Fruit fly (Drosophila melanogaster): ENCODE measurements around the gene SdicA.

The SdicA gene

dm6 chrX:20162586-20162985 is 39.1 kb downstream of the SdicA start (continued):
- TF ChIP-seq Gsc (GFP tag; IDR thresholded peaks at IDR 0.05), result no peak
- TF ChIP-seq NC2α (GFP tag; optimal IDR thresholded peaks at IDR 0.05), result no peak
- TF ChIP-seq CG12071 (GFP tag; optimal IDR thresholded peaks at IDR 0.05), result no peak
- TF ChIP-seq Oaz (GFP tag; IDR thresholded peaks at IDR 0.05), result no peak
- no peak for TF ChIP-seq ro (GFP tag; IDR thresholded peaks at IDR 0.05)
- no peak for TF ChIP-seq CG6175 (GFP tag; IDR thresholded peaks at IDR 0.05)
- TF ChIP-seq insv (GFP tag; optimal IDR thresholded peaks at IDR 0.05), result no peak
- no peak for TF ChIP-seq wdn (GFP tag; IDR thresholded peaks at IDR 0.05)
- no peak for TF ChIP-seq slp2 (GFP tag; optimal IDR thresholded peaks at IDR 0.05)
- no peak for TF ChIP-seq CG4707 (GFP tag; optimal IDR thresholded peaks at IDR 0.05)
- TF ChIP-seq CG1529 (GFP tag; optimal IDR thresholded peaks at IDR 0.05), result no peak
- no peak for TF ChIP-seq CG10209 (GFP tag; optimal IDR thresholded peaks at IDR 0.05)
- TF ChIP-seq yki (optimal IDR thresholded peaks at IDR 0.05), result no peak
- TF ChIP-seq Lim3 (GFP tag; IDR thresholded peaks at IDR 0.05), result no peak
- TF ChIP-seq tup (GFP tag; optimal IDR thresholded peaks at IDR 0.05), result no peak
- TF ChIP-seq twi (tag; optimal IDR thresholded peaks at IDR 0.05), result no peak
- no peak for TF ChIP-seq sd (tag; optimal IDR thresholded peaks at IDR 0.05)
- TF ChIP-seq CG5245 (GFP tag; optimal IDR thresholded peaks at IDR 0.05), result no peak
- no peak for TF ChIP-seq otp (GFP tag; IDR thresholded peaks at IDR 0.05)
- peak; percentile 95 for TF ChIP-seq CG2116 (GFP tag; optimal IDR thresholded peaks at IDR 0.05)
- TF ChIP-seq chinmo (GFP tag; IDR thresholded peaks at IDR 0.05; ENCODE audit: partially characterized antibody), result no peak
- no peak for TF ChIP-seq Fer1 (GFP tag; optimal IDR thresholded peaks at IDR 0.05)
- TF ChIP-seq grau (tag; optimal IDR thresholded peaks at IDR 0.05), result no peak
- TF ChIP-seq vnd (GFP tag; IDR thresholded peaks at IDR 0.05; ENCODE audit: partially characterized antibody), result no peak
- no peak for TF ChIP-seq CG3995 (GFP tag; optimal IDR thresholded peaks at IDR 0.05)
- no peak for TF ChIP-seq fd102C (GFP tag; optimal IDR thresholded peaks at IDR 0.05)
- TF ChIP-seq NC2β (GFP tag; optimal IDR thresholded peaks at IDR 0.05), result no peak
- TF ChIP-seq danr (GFP tag; IDR thresholded peaks at IDR 0.05), result no peak
- TF ChIP-seq crp (GFP tag; optimal IDR thresholded peaks at IDR 0.05), result no peak
- TF ChIP-seq grn (GFP tag; optimal IDR thresholded peaks at IDR 0.05), result no peak
- TF ChIP-seq dpn (GFP tag; optimal IDR thresholded peaks at IDR 0.05), result no peak
- TF ChIP-seq sna (GFP tag; IDR thresholded peaks at IDR 0.05; ENCODE audit: partially characterized antibody), result no peak
- no peak for TF ChIP-seq nom (GFP tag; optimal IDR thresholded peaks at IDR 0.05)
- TF ChIP-seq Nf-YA (GFP tag; IDR thresholded peaks at IDR 0.05), result no peak
- TF ChIP-seq stc (GFP tag; IDR thresholded peaks at IDR 0.05), result no peak
- TF ChIP-seq C15 (GFP tag; IDR thresholded peaks at IDR 0.05), result no peak
- peak; percentile 48 for TF ChIP-seq CG30020 (tag; optimal IDR thresholded peaks at IDR 0.05)
- TF ChIP-seq Oli (tag; optimal IDR thresholded peaks at IDR 0.05), result no peak
- TF ChIP-seq hkb (optimal IDR thresholded peaks at IDR 0.05), result no peak
- TF ChIP-seq hkb (GFP tag; IDR thresholded peaks at IDR 0.05), result no peak
- TF ChIP-seq zen2 (GFP tag; IDR thresholded peaks at IDR 0.05; ENCODE audit: partially characterized antibody), result no peak
- no peak for TF ChIP-seq Lpt (GFP tag; optimal IDR thresholded peaks at IDR 0.05)
- no peak for TF ChIP-seq CG8290 (GFP tag; optimal IDR thresholded peaks at IDR 0.05)
- peak in 1 of 2 experiments; percentile 27 for TF ChIP-seq CG8290 (tag; optimal IDR thresholded peaks at IDR 0.05)
- no peak for TF ChIP-seq CG7928 (GFP tag; optimal IDR thresholded peaks at IDR 0.05)
- no peak for TF ChIP-seq chif (GFP tag; optimal IDR thresholded peaks at IDR 0.05)
- no peak for TF ChIP-seq CG17359 (tag; optimal IDR thresholded peaks at IDR 0.05)
- TF ChIP-seq tap (tag; optimal IDR thresholded peaks at IDR 0.05), result no peak
- no peak for TF ChIP-seq CG18476 (GFP tag; optimal IDR thresholded peaks at IDR 0.05)
- no peak for TF ChIP-seq HLH4C (GFP tag; IDR thresholded peaks at IDR 0.05; ENCODE audit: partially characterized antibody)
- no peak for TF ChIP-seq CG10565 (GFP tag; optimal IDR thresholded peaks at IDR 0.05)
- TF ChIP-seq CG6813 (GFP tag; optimal IDR thresholded peaks at IDR 0.05), result no peak
- no peak for TF ChIP-seq Mes4 (GFP tag; optimal IDR thresholded peaks at IDR 0.05)

All from whole organism, embryonic.